Fruit fly (Drosophila melanogaster) whole organism, prepupa: ENCODE data around the gene Cdc23.

Experiments
- Blimp-1 ChIP-seq: fragments of 200-800 bp; sonication (Bioruptor generic); optimal IDR thresholded peaks from 3 replicates; lab custom pipeline; 2017; ENCODE audit warnings: missing biosample characterization, missing genetic modification characterization, mild to moderate bottlenecking, moderate library complexity, missing genetic modification reagents
- CG10631 ChIP-seq: fragments of 200-800 bp; sonication (Bioruptor generic); optimal IDR thresholded peaks from 2 replicates; lab custom pipeline; 2016; ENCODE audit warnings: missing biosample characterization, missing genetic modification characterization
- CG10669 ChIP-seq: fragments of 200-800 bp; sonication (Bioruptor generic); optimal IDR thresholded peaks from 3 replicates; lab custom pipeline; 2018; ENCODE audit warnings: missing biosample characterization, mild to moderate bottlenecking, missing genetic modification characterization, moderate library complexity
- CG11294 ChIP-seq: fragments of 200-800 bp; sonication (Bioruptor generic); IDR thresholded peaks from 2 replicates; pipeline ENCODE4 v1.3.6; 2022; ENCODE audit warnings: missing biosample characterization, missing genetic modification characterization
- CG11762 ChIP-seq: fragments of 200-800 bp; sonication (Bioruptor generic); optimal IDR thresholded peaks from 3 replicates; lab custom pipeline; 2016; ENCODE audit warnings: missing biosample characterization, missing genetic modification characterization; ENCODE audit not compliant: insufficient read depth
- CG15336 ChIP-seq: fragments of 200-800 bp; sonication (Bioruptor generic); IDR thresholded peaks from 2 replicates; pipeline ENCODE4 v1.3.6; 2022; ENCODE audit warnings: missing biosample characterization, missing genetic modification characterization
- CG3032 ChIP-seq: fragments of 200-800 bp; optimal IDR thresholded peaks from 2 replicates; lab custom pipeline; 2019; ENCODE audit warnings: missing biosample characterization, mild to moderate bottlenecking, missing genetic modification characterization, moderate library complexity
- CG31627 ChIP-seq: fragments of 200-800 bp; sonication (Bioruptor generic); optimal IDR thresholded peaks from 3 replicates; lab custom pipeline; 2016; ENCODE audit warnings: missing biosample characterization, missing genetic modification characterization
- CG32006 ChIP-seq: fragments of 200-800 bp; sonication (Bioruptor generic); optimal IDR thresholded peaks from 3 replicates; lab custom pipeline; 2017; ENCODE audit warnings: missing biosample characterization, mild to moderate bottlenecking, missing genetic modification characterization
- CG34406 ChIP-seq: fragments of 200-800 bp; sonication (Bioruptor generic); optimal IDR thresholded peaks from 3 replicates; lab custom pipeline; 2016; ENCODE audit warnings: missing biosample characterization, missing genetic modification characterization
- CG4318 ChIP-seq: fragments of 200-800 bp; sonication (Bioruptor generic); optimal IDR thresholded peaks from 3 replicates; lab custom pipeline; 2017; ENCODE audit warnings: missing biosample characterization, mild to moderate bottlenecking, missing genetic modification characterization
- CG6163 ChIP-seq: fragments of 200-800 bp; sonication (Bioruptor generic); IDR thresholded peaks from 3 replicates; pipeline ENCODE4 v1.3.6; 2022; ENCODE audit warnings: missing biosample characterization, missing genetic modification characterization
- CG6792 ChIP-seq: fragments of 200-800 bp; sonication (Bioruptor generic); optimal IDR thresholded peaks from 3 replicates; lab custom pipeline; 2016; ENCODE audit warnings: missing biosample characterization, missing genetic modification characterization
- CG6808 ChIP-seq: fragments of 200-800 bp; sonication (Bioruptor generic); optimal IDR thresholded peaks from 3 replicates; lab custom pipeline; 2017; ENCODE audit warnings: missing biosample characterization, missing genetic modification characterization, mild to moderate bottlenecking, moderate library complexity, missing genetic modification reagents
- CG6854 ChIP-seq: fragments of 200-800 bp; sonication (Bioruptor generic); optimal IDR thresholded peaks from 2 replicates; lab custom pipeline; 2017; ENCODE audit warnings: missing biosample characterization, mild to moderate bottlenecking, missing genetic modification characterization
- CG7368 ChIP-seq: fragments of 200-800 bp; sonication (Bioruptor generic); optimal IDR thresholded peaks from 3 replicates; lab custom pipeline; 2016; ENCODE audit warnings: missing biosample characterization, missing genetic modification characterization
- CG8119 ChIP-seq: fragments of 200-800 bp; sonication (Bioruptor generic); IDR thresholded peaks from 3 replicates; pipeline ENCODE4 v1.3.6; 2022; ENCODE audit warnings: missing biosample characterization, missing genetic modification characterization
- CG8319 ChIP-seq: fragments of 200-800 bp; sonication (Bioruptor generic); optimal IDR thresholded peaks from 3 replicates; lab custom pipeline; 2016; ENCODE audit warnings: missing biosample characterization, missing genetic modification characterization
- CG8632 ChIP-seq: fragments of 200-800 bp; sonication (Bioruptor generic); optimal IDR thresholded peaks from 3 replicates; lab custom pipeline; 2016; ENCODE audit warnings: missing biosample characterization, missing genetic modification characterization
- CG9139 ChIP-seq: fragments of 200-800 bp; sonication (Bioruptor generic); optimal IDR thresholded peaks from 3 replicates; lab custom pipeline; 2017; ENCODE audit warnings: missing biosample characterization, mild to moderate bottlenecking, missing genetic modification characterization
- Eip75B ChIP-seq: fragments of 200-800 bp; sonication (Bioruptor generic); optimal IDR thresholded peaks from 3 replicates; lab custom pipeline; 2016; ENCODE audit warnings: missing biosample characterization, missing genetic modification characterization
- Eip78C ChIP-seq: fragments of 200-800 bp; sonication (Bioruptor generic); peaks from one replicate; lab custom pipeline; 2016; ENCODE audit warnings: missing biosample characterization, missing genetic modification characterization
- Ets96B ChIP-seq: fragments of 200-800 bp; optimal IDR thresholded peaks from 2 replicates; lab custom pipeline; 2019; ENCODE audit warnings: missing biosample characterization, mild to moderate bottlenecking, missing genetic modification characterization, moderate library complexity
- Gug ChIP-seq: fragments of 200-800 bp; sonication (Bioruptor generic); IDR thresholded peaks from 2 replicates; pipeline ENCODE4 v1.3.6; 2022; ENCODE audit warnings: missing biosample characterization, missing genetic modification characterization
- Hr39 ChIP-seq: fragments of 200-800 bp; sonication (Bioruptor generic); optimal IDR thresholded peaks from 2 replicates; lab custom pipeline; 2016; ENCODE audit warnings: missing biosample characterization, missing genetic modification characterization
- Hr4 ChIP-seq: fragments of 200-800 bp; sonication (Bioruptor generic); optimal IDR thresholded peaks from 3 replicates; lab custom pipeline; 2016; ENCODE audit warnings: missing biosample characterization, missing genetic modification characterization
- Lpt ChIP-seq: fragments of 200-800 bp; sonication (Bioruptor generic); optimal IDR thresholded peaks from 3 replicates; lab custom pipeline; 2016; ENCODE audit warnings: missing biosample characterization, missing genetic modification characterization
- Met ChIP-seq: fragments of 200-800 bp; sonication (Bioruptor generic); optimal IDR thresholded peaks from 3 replicates; lab custom pipeline; 2016; ENCODE audit warnings: missing biosample characterization, missing genetic modification characterization
- OdsH ChIP-seq: fragments of 200-800 bp; sonication (Bioruptor generic); optimal IDR thresholded peaks from 3 replicates; lab custom pipeline; 2016; ENCODE audit warnings: missing biosample characterization, missing genetic modification characterization
- Smox ChIP-seq: fragments of 200-800 bp; sonication (Bioruptor generic); optimal IDR thresholded peaks from 3 replicates; lab custom pipeline; 2016; ENCODE audit warnings: missing biosample characterization, missing genetic modification characterization
- Sox102F ChIP-seq: fragments of 200-800 bp; sonication (Bioruptor generic); optimal IDR thresholded peaks from 2 replicates; lab custom pipeline; 2016; ENCODE audit warnings: missing biosample characterization, mild to moderate bottlenecking, missing genetic modification characterization
- achi ChIP-seq: fragments of 200-800 bp; sonication (Bioruptor generic); optimal IDR thresholded peaks from 3 replicates; lab custom pipeline; 2016; ENCODE audit warnings: missing biosample characterization, missing genetic modification characterization
- acj6 ChIP-seq: fragments of 200-800 bp; sonication (Bioruptor generic); optimal IDR thresholded peaks from 3 replicates; lab custom pipeline; 2016; ENCODE audit warnings: missing biosample characterization, missing genetic modification characterization
- dac ChIP-seq: fragments of 200-800 bp; sonication (Bioruptor generic); optimal IDR thresholded peaks from 2 replicates; lab custom pipeline; 2017; ENCODE audit warnings: missing biosample characterization, mild to moderate bottlenecking, missing genetic modification characterization
- eg ChIP-seq: fragments of 200-800 bp; sonication (Bioruptor generic); IDR thresholded peaks from 3 replicates; pipeline ENCODE4 v1.3.6; 2022; ENCODE audit warnings: missing biosample characterization, missing genetic modification characterization
- esn ChIP-seq: fragments of 200-800 bp; sonication (Bioruptor generic); optimal IDR thresholded peaks from 2 replicates; lab custom pipeline; 2016; ENCODE audit warnings: missing biosample characterization, mild to moderate bottlenecking, missing genetic modification characterization, moderate library complexity
- fd85E ChIP-seq: fragments of 200-800 bp; sonication (Bioruptor generic); optimal IDR thresholded peaks from 3 replicates; lab custom pipeline; 2016; ENCODE audit warnings: missing biosample characterization, missing genetic modification characterization
- fkh ChIP-seq: fragments of 200-800 bp; sonication (Bioruptor generic); optimal IDR thresholded peaks from 3 replicates; lab custom pipeline; 2017; ENCODE audit warnings: missing biosample characterization, mild to moderate bottlenecking, missing genetic modification characterization, moderate library complexity
- lz ChIP-seq: fragments of 200-800 bp; sonication (Bioruptor generic); optimal IDR thresholded peaks from 3 replicates; lab custom pipeline; 2016; ENCODE audit warnings: missing biosample characterization, missing genetic modification characterization
- net ChIP-seq: fragments of 200-800 bp; sonication (Bioruptor generic); optimal IDR thresholded peaks from 3 replicates; lab custom pipeline; 2016; ENCODE audit warnings: missing biosample characterization, missing genetic modification characterization
- pdm3 ChIP-seq: fragments of 200-800 bp; sonication (Bioruptor generic); optimal IDR thresholded peaks from 3 replicates; lab custom pipeline; 2016; ENCODE audit warnings: missing biosample characterization, missing genetic modification characterization
- salr ChIP-seq, 2 experiments: fragments of 200-800 bp; sonication (Bioruptor generic); optimal IDR thresholded peaks; 3 replicates each; lab custom pipeline; 2016 to 2018; ENCODE audit warnings: missing biosample characterization in 2 of 2, missing genetic modification characterization in 2 of 2, mild to moderate bottlenecking in 1 of 2
- spab ChIP-seq: fragments of 200-800 bp; sonication (Bioruptor generic); optimal IDR thresholded peaks from 2 replicates; lab custom pipeline; 2017; ENCODE audit warnings: missing biosample characterization, mild to moderate bottlenecking, missing genetic modification characterization, missing genetic modification reagents
- ss ChIP-seq, 2 experiments: fragments of 200-800 bp; sonication (Bioruptor generic); optimal IDR thresholded peaks; 2 replicates in 1 of 2; 3 replicates in 1 of 2; lab custom pipeline; 2017 to 2018; ENCODE audit warnings: mild to moderate bottlenecking in 2 of 2, missing biosample characterization in 2 of 2, missing genetic modification characterization in 2 of 2, moderate library complexity in 1 of 2
- svp ChIP-seq: fragments of 200-800 bp; sonication (Bioruptor generic); peaks from one replicate; lab custom pipeline; 2016; ENCODE audit warnings: missing biosample characterization, missing genetic modification characterization

The Cdc23 gene

DNA sequence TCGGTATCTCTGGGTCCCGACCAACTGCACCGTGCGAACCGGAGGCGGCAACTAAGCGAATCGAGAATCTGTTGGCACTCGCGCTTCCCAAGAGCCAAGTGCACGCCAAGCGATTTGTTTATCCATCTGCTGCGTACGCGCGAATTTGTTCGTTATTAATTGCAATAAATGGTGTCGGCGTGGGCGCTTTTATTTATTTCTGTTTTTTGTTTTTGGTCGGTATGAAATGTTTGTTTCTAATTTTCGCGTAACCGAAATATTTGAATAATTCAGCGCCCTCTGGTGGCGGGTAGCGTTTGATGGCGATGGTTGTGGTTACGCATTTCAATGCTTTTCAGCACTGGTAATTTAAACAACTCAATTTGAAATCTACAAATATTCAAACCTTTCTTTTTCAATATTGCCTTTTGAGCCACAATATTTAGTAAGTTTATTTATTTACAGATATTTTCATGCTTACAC, 44.4 kb upstream of the Cdc23 start, which contains the start of gene CG10947 (continued):
- TF ChIP-seq CG34406 (GFP tag; lab: Kevin White, UChicago) (no peak), Blimp-1 (GFP tag; lab: Kevin White, UChicago) (no peak), CG6808 (no peak), Gug (GFP tag; lab: Robert Waterston, UW) (no peak), Eip78C (GFP tag; lab: Kevin White, UChicago) (peak; percentile 80), CG32006 (GFP tag; lab: Kevin White, UChicago) (peak; percentile 27), Ets96B (tag; lab: Kevin White, UChicago) (no peak), CG6163 (peak; percentile 51; the same call in 1 of the 3 replicates), esn (peak; percentile 62)

DNA sequence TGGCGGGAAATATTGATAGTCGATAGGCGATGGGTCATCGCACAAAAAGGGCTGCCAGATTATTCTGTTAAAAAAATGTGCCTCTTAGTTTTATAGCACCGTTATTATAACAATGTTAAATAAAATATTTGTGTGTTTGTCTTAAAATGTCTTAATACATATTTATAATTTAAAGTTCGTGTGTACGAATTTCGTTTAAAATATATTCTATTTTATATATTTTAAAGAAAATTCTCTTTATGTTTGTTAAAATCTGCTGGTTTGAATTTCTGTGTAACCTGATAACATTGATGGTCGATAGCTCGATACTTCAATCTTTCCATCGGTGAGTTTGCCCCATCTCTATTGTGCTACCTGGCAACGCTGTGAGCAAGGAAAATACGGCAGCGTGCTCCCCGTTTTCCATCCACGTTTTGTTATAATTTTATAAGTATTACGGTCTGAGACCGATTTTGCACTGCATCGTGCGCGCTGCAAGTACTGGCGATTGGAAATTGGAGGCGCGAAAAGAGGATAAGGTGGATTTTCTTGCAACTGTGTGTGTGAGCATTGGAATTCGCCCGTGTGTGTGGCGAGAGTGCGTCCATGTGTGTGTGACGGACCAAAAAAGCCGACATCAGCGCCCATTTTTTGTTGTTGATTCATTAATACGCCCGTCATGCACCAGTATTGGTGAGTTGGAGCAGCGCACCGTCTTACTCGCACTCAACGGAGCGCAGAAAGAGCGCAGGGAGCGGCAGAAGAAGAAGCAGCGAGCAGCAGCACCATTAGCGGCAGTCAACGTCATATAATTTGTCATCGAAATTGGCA, 42.2 kb upstream of the Cdc23 start, which contains the start of the genes CG10949 and Arpc2:
Gene CG10949 (minus strand): TSS at position 165 of the 810 bp plus-strand sequence.
Gene Arpc2 (plus strand): TSS at position 304 of the 810 bp plus-strand sequence.
- TF ChIP-seq fkh (GFP tag; lab: Kevin White, UChicago): peak; percentile 49
- peak; percentile 74 for TF ChIP-seq CG10631 (GFP tag; lab: Kevin White, UChicago)
- TF ChIP-seq Hr39 (GFP tag; lab: Kevin White, UChicago): no peak
- peak; percentile 39 for TF ChIP-seq Met
- peak; percentile 51 for TF ChIP-seq achi (GFP tag; lab: Kevin White, UChicago)
- peak; percentile 61 for TF ChIP-seq Gug (GFP tag; lab: Robert Waterston, UW)
- peak; percentile 54 for TF ChIP-seq OdsH (GFP tag; lab: Kevin White, UChicago)
- TF ChIP-seq CG8319 (GFP tag; lab: Kevin White, UChicago): no peak
- peak; percentile 5 for TF ChIP-seq CG31627 (GFP tag; lab: Kevin White, UChicago)
- TF ChIP-seq salr (GFP tag; optimal IDR thresholded peaks at IDR 0.05; lab: Kevin White, UChicago): peak in 1 of 2 experiments; percentile 20
- TF ChIP-seq lz (GFP tag; lab: Kevin White, UChicago): peak; percentile 29
- no peak for TF ChIP-seq fd85E (GFP tag; lab: Kevin White, UChicago)
- TF ChIP-seq CG10669: peak; percentile 11
- TF ChIP-seq spab: no peak
- TF ChIP-seq esn: peak; percentile 33
- peak; percentile 43 for TF ChIP-seq Ets96B (tag; lab: Kevin White, UChicago)
- TF ChIP-seq ss (GFP tag; optimal IDR thresholded peaks at IDR 0.05; lab: Kevin White, UChicago): no peak
- TF ChIP-seq eg (GFP tag; lab: Robert Waterston, UW): peak; percentile 58
- TF ChIP-seq CG8632 (GFP tag; lab: Kevin White, UChicago): peak; percentile 1
- 0 out of 3 replicates have a peak, but pooled peaks have one; percentile 35 for TF ChIP-seq CG8119 (GFP tag; lab: Robert Waterston, UW)
- peak; percentile 32 for TF ChIP-seq Eip78C (GFP tag; lab: Kevin White, UChicago)
- TF ChIP-seq CG32006 (GFP tag; lab: Kevin White, UChicago): peak; percentile 71
- TF ChIP-seq svp (GFP tag; lab: Kevin White, UChicago): no peak
- no peak for TF ChIP-seq dac
- TF ChIP-seq net (GFP tag; lab: Kevin White, UChicago): peak; percentile 33
- TF ChIP-seq acj6 (GFP tag; lab: Kevin White, UChicago): peak; percentile 38
- peak; percentile 25 for TF ChIP-seq CG6792 (GFP tag; lab: Kevin White, UChicago)
- peak; percentile 67 for TF ChIP-seq CG3032 (tag; lab: Kevin White, UChicago)
- no peak for TF ChIP-seq CG11762
- peak; percentile 23 for TF ChIP-seq pdm3 (GFP tag; lab: Kevin White, UChicago)
- no peak for TF ChIP-seq Eip75B (GFP tag; lab: Kevin White, UChicago)
- TF ChIP-seq CG11294 (GFP tag; lab: Robert Waterston, UW): peak; percentile 55; the same call in 1 of the 2 replicates
- TF ChIP-seq CG9139: no peak
- TF ChIP-seq Lpt: peak; percentile 5
- TF ChIP-seq Hr4: peak; percentile 8
- peak; percentile 18 for TF ChIP-seq CG34406 (GFP tag; lab: Kevin White, UChicago)
- no peak for TF ChIP-seq CG7368 (GFP tag; lab: Kevin White, UChicago)
- peak; percentile 34 for TF ChIP-seq CG4318 (GFP tag; lab: Kevin White, UChicago)
- TF ChIP-seq Sox102F (GFP tag; lab: Kevin White, UChicago): no peak
- TF ChIP-seq CG15336 (GFP tag; lab: Robert Waterston, UW): peak; percentile 16; the same call in 1 of the 2 replicates
- peak; percentile 20 for TF ChIP-seq Smox
- no peak for TF ChIP-seq CG6854 (GFP tag; lab: Kevin White, UChicago)
